Worm (Caenorhabditis elegans) whole organism, mixed stage, embryonic: ENCODE measurements around the gene str-233.

ENCODE experiments used
- bed-3 ChIP-seq: fragments of 200-800 bp; sonication (Bioruptor generic); optimal IDR thresholded peaks from 3 replicates; lab custom pipeline; 2018; ENCODE audit warnings: mild to moderate bottlenecking, missing genetic modification characterization, moderate library complexity, missing compliant biosample characterization
- blmp-1 ChIP-seq: fragments of 150-350 bp; optimal IDR thresholded peaks from 2 replicates; lab custom pipeline; 2014; ENCODE audit warnings: missing biosample characterization, missing genetic modification characterization
- ceh-39 ChIP-seq: fragments of 150-350 bp; optimal IDR thresholded peaks from 2 replicates; lab custom pipeline; 2014; ENCODE audit warnings: missing biosample characterization, missing genetic modification characterization
- ceh-43 ChIP-seq: fragments of 200-800 bp; sonication (Bioruptor generic); optimal IDR thresholded peaks from 2 replicates; lab custom pipeline; 2018; ENCODE audit warnings: mild to moderate bottlenecking, missing genetic modification characterization, moderate library complexity, missing compliant biosample characterization
- ceh-83 ChIP-seq: fragments of 200-800 bp; sonication (Bioruptor generic); optimal IDR thresholded peaks from 2 replicates; lab custom pipeline; 2018; ENCODE audit warnings: mild to moderate bottlenecking, missing genetic modification characterization, missing compliant biosample characterization
- ces-1 ChIP-seq: fragments of 150-350 bp; optimal IDR thresholded peaks from 2 replicates; lab custom pipeline; 2014; ENCODE audit warnings: missing biosample characterization, missing genetic modification reagents, missing genetic modification characterization
- cnd-1 ChIP-seq: fragments of 200-800 bp; sonication (Bioruptor generic); optimal IDR thresholded peaks from 2 replicates; lab custom pipeline; 2018; ENCODE audit warnings: mild to moderate bottlenecking, missing genetic modification characterization, missing compliant biosample characterization
- drap-1 ChIP-seq: fragments of 200-800 bp; sonication (Bioruptor generic); optimal IDR thresholded peaks from 3 replicates; lab custom pipeline; 2018; ENCODE audit warnings: mild to moderate bottlenecking, missing genetic modification characterization, missing compliant biosample characterization
- elt-1 ChIP-seq: sonication (generic microtip); optimal IDR thresholded peaks from 2 replicates; lab custom pipeline; 2017; ENCODE audit warnings: missing genetic modification characterization, mild to moderate bottlenecking, missing compliant biosample characterization, antibody characterized with exemption, moderate library complexity, borderline replicate concordance; ENCODE audit not compliant: insufficient read depth
- elt-3 ChIP-seq: fragments of 150-350 bp; optimal IDR thresholded peaks from 2 replicates; lab custom pipeline; 2014; ENCODE audit warnings: missing biosample characterization, missing genetic modification characterization
- flh-1 ChIP-seq: fragments of 200-800 bp; sonication (Bioruptor generic); optimal IDR thresholded peaks from 2 replicates; lab custom pipeline; 2018; ENCODE audit warnings: mild to moderate bottlenecking, missing genetic modification characterization, moderate library complexity, missing compliant biosample characterization
- hlh-1 ChIP-seq: fragments of 150-350 bp; optimal IDR thresholded peaks from 2 replicates; lab custom pipeline; 2014; ENCODE audit warnings: missing biosample characterization, missing genetic modification reagents, missing genetic modification characterization
- lin-13 ChIP-seq: fragments of 150-350 bp; optimal IDR thresholded peaks from 2 replicates; lab custom pipeline; 2014; ENCODE audit warnings: missing biosample characterization, missing genetic modification characterization
- lin-32 ChIP-seq: fragments of 200-800 bp; sonication (Bioruptor generic); optimal IDR thresholded peaks from 2 replicates; lab custom pipeline; 2018; ENCODE audit warnings: mild to moderate bottlenecking, missing genetic modification characterization, missing compliant biosample characterization
- lsy-2 ChIP-seq: fragments of 150-350 bp; optimal IDR thresholded peaks from 2 replicates; lab custom pipeline; 2014; ENCODE audit warnings: missing biosample characterization, missing genetic modification characterization
- mab-5 ChIP-seq: fragments of 150-350 bp; optimal IDR thresholded peaks from 2 replicates; lab custom pipeline; 2014; ENCODE audit warnings: missing biosample characterization, missing genetic modification characterization
- mep-1 ChIP-seq: fragments of 150-350 bp; optimal IDR thresholded peaks from 2 replicates; lab custom pipeline; 2017; ENCODE audit warnings: missing biosample characterization, missing genetic modification reagents, missing genetic modification characterization, inconsistent platforms
- mls-2 ChIP-seq: sonication (generic microtip); optimal IDR thresholded peaks from 2 replicates; lab custom pipeline; 2016; ENCODE audit warnings: mild to moderate bottlenecking, missing genetic modification characterization, moderate library complexity, missing compliant biosample characterization
- nhr-12 ChIP-seq: fragments of 150-350 bp; optimal IDR thresholded peaks from 2 replicates; lab custom pipeline; 2014; ENCODE audit warnings: missing biosample characterization, missing genetic modification characterization
- nhr-2 ChIP-seq: fragments of 150-350 bp; optimal IDR thresholded peaks from 2 replicates; lab custom pipeline; 2014; ENCODE audit warnings: missing biosample characterization, missing genetic modification characterization
- nhr-237 ChIP-seq: fragments of 150-350 bp; optimal IDR thresholded peaks from 2 replicates; lab custom pipeline; 2014; ENCODE audit warnings: missing biosample characterization, missing genetic modification characterization
- nhr-28 ChIP-seq: fragments of 150-350 bp; optimal IDR thresholded peaks from 2 replicates; lab custom pipeline; 2014; ENCODE audit warnings: missing biosample characterization, missing genetic modification characterization
- nhr-76 ChIP-seq: sonication (generic microtip); optimal IDR thresholded peaks from 2 replicates; lab custom pipeline; 2017; ENCODE audit warnings: missing biosample characterization, missing genetic modification characterization
- pha-4 ChIP-seq: fragments of 150-350 bp; optimal IDR thresholded peaks from 2 replicates; lab custom pipeline; 2018; ENCODE audit warnings: missing biosample characterization, missing genetic modification reagents, missing genetic modification characterization
- sem-2 ChIP-seq: fragments of 200-800 bp; sonication (Bioruptor generic); optimal IDR thresholded peaks from 2 replicates; lab custom pipeline; 2018; ENCODE audit warnings: mild to moderate bottlenecking, missing genetic modification characterization, missing compliant biosample characterization
- snpc-4 ChIP-seq: fragments of 150-350 bp; optimal IDR thresholded peaks from 2 replicates; lab custom pipeline; 2014; ENCODE audit warnings: missing biosample characterization, missing genetic modification characterization
- sptf-1 ChIP-seq: sonication (generic microtip); optimal IDR thresholded peaks from 2 replicates; lab custom pipeline; 2017; ENCODE audit warnings: mild to moderate bottlenecking, missing genetic modification characterization, moderate library complexity, missing compliant biosample characterization
- tbx-8 ChIP-seq: fragments of 200-800 bp; sonication (Bioruptor generic); optimal IDR thresholded peaks from 2 replicates; lab custom pipeline; 2018; ENCODE audit warnings: mild to moderate bottlenecking, missing genetic modification characterization, moderate library complexity, missing compliant biosample characterization
- unc-120 ChIP-seq: sonication (generic microtip); optimal IDR thresholded peaks from 2 replicates; lab custom pipeline; 2017; ENCODE audit warnings: missing genetic modification characterization, missing compliant biosample characterization; ENCODE audit not compliant: poor library complexity, severe bottlenecking
- unc-39 ChIP-seq: fragments of 150-350 bp; optimal IDR thresholded peaks from 2 replicates; lab custom pipeline; 2014; ENCODE audit warnings: missing biosample characterization, missing genetic modification characterization
- unc-62 ChIP-seq: fragments of 150-350 bp; optimal IDR thresholded peaks from 2 replicates; lab custom pipeline; 2014; ENCODE audit warnings: missing biosample characterization, missing genetic modification reagents, missing genetic modification characterization
- zip-8 ChIP-seq: fragments of 150-350 bp; optimal IDR thresholded peaks from 2 replicates; lab custom pipeline; 2014; ENCODE audit warnings: missing biosample characterization, missing genetic modification characterization
- ztf-11 ChIP-seq: fragments of 150-350 bp; optimal IDR thresholded peaks from 2 replicates; lab custom pipeline; 2014; ENCODE audit warnings: missing biosample characterization, missing genetic modification characterization

The str-233 gene

ce11 chrV:16016977-16017376, 7.5 kb upstream of the str-233 start:
- no peak for TF ChIP-seq hlh-1 (tag; lab: Kevin White, UChicago)
- TF ChIP-seq sem-2 (GFP tag; lab: Kevin White, UChicago) = no peak
- TF ChIP-seq nhr-28 = no peak
- no peak for TF ChIP-seq bed-3 (GFP tag; lab: Kevin White, UChicago)
- TF ChIP-seq tbx-8 (GFP tag; lab: Kevin White, UChicago) = no peak
- TF ChIP-seq flh-1 (GFP tag; lab: Kevin White, UChicago) = no peak
- no peak for TF ChIP-seq blmp-1 (tag; lab: Kevin White, UChicago)
- no peak for TF ChIP-seq ztf-11 (tag; lab: Kevin White, UChicago)
- no peak for TF ChIP-seq sptf-1 (tag; lab: Kevin White, UChicago)
- TF ChIP-seq elt-1 (tag; lab: Kevin White, UChicago) = no peak
- TF ChIP-seq ceh-43 (GFP tag; lab: Kevin White, UChicago) = no peak

ce11 chrV:16015652-16016051, 6.2 kb upstream of the str-233 start, which contains the start of gene str-232:
Gene str-232, minus strand, starts transcription at chrV:16015752.
- TF ChIP-seq nhr-28 (no peak), elt-1 (tag; lab: Kevin White, UChicago) (no peak), unc-39 (tag; lab: Kevin White, UChicago) (no peak), lsy-2 (tag; lab: Kevin White, UChicago) (no peak), cnd-1 (tag; lab: Kevin White, UChicago) (no peak), pha-4 (tag; lab: Kevin White, UChicago) (no peak), bed-3 (GFP tag; lab: Kevin White, UChicago) (no peak), nhr-76 (tag; lab: Kevin White, UChicago) (no peak), unc-120 (no peak), mep-1 (tag; lab: Kevin White, UChicago) (no peak), sptf-1 (tag; lab: Kevin White, UChicago) (no peak), flh-1 (GFP tag; lab: Kevin White, UChicago) (no peak), ceh-43 (GFP tag; lab: Kevin White, UChicago) (no peak), ceh-83 (GFP tag; lab: Kevin White, UChicago) (no peak), drap-1 (GFP tag; lab: Kevin White, UChicago) (no peak), ceh-39 (tag; lab: Kevin White, UChicago) (no peak), nhr-237 (no peak), unc-62 (no peak), snpc-4 (tag; lab: Kevin White, UChicago) (no peak)

DNA sequence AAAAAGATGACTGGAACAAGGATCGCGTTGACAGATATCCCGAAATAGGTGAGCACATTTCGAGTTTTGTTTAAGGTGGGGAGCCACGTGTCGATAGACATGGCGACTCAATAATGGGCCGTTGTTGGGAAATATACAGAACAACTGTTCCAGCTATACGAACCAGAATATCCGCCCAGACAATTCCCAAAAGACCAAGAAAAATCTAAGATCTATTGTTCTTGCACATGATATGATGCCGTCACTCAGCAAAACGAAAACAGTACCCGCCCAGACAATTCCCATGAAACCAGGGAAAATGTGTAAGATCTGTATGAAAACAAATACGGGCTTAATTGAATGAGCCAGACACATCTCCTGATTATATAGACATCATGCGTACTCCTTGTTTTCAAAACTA, 2.0 kb downstream of the str-233 start, which contains the start of gene str-231:
str-231 (minus strand) TSS at position 101 of the 400 bp plus-strand sequence.
- TF ChIP-seq lin-32 = no peak
- no peak for TF ChIP-seq drap-1 (GFP tag; lab: Kevin White, UChicago)
- TF ChIP-seq unc-120 = no peak
- no peak for TF ChIP-seq nhr-12
- no peak for TF ChIP-seq elt-3 (tag; lab: Kevin White, UChicago)
- TF ChIP-seq nhr-2 (tag; lab: Kevin White, UChicago) = no peak
- TF ChIP-seq pha-4 (tag; lab: Kevin White, UChicago) = no peak
- no peak for TF ChIP-seq hlh-1 (tag; lab: Kevin White, UChicago)
- TF ChIP-seq mab-5 (tag; lab: Kevin White, UChicago) = no peak
- TF ChIP-seq ztf-11 (tag; lab: Kevin White, UChicago) = no peak
- TF ChIP-seq snpc-4 (tag; lab: Kevin White, UChicago) = no peak
- no peak for TF ChIP-seq lin-13 (tag; lab: Kevin White, UChicago)
- no peak for TF ChIP-seq ceh-43 (GFP tag; lab: Kevin White, UChicago)
- no peak for TF ChIP-seq lsy-2 (tag; lab: Kevin White, UChicago)
- TF ChIP-seq sem-2 (GFP tag; lab: Kevin White, UChicago) = no peak
- TF ChIP-seq nhr-28 = no peak
- TF ChIP-seq cnd-1 (tag; lab: Kevin White, UChicago) = no peak
- TF ChIP-seq unc-39 (tag; lab: Kevin White, UChicago) = no peak
- TF ChIP-seq zip-8 (tag; lab: Kevin White, UChicago) = no peak

- no peak for TF ChIP-seq bed-3 (GFP tag; lab: Kevin White, UChicago)
- no peak for TF ChIP-seq pha-4 (tag; lab: Kevin White, UChicago)
- TF ChIP-seq ztf-11 (tag; lab: Kevin White, UChicago) = no peak
- TF ChIP-seq ceh-83 (GFP tag; lab: Kevin White, UChicago) = no peak
- TF ChIP-seq lin-32 = no peak
- TF ChIP-seq hlh-1 (tag; lab: Kevin White, UChicago) = no peak
- TF ChIP-seq lin-13 (tag; lab: Kevin White, UChicago) = no peak
- TF ChIP-seq nhr-28 = no peak
- no peak for TF ChIP-seq cnd-1 (tag; lab: Kevin White, UChicago)
- no peak for TF ChIP-seq mls-2
- TF ChIP-seq elt-3 (tag; lab: Kevin White, UChicago) = no peak
- TF ChIP-seq lsy-2 (tag; lab: Kevin White, UChicago) = no peak
- no peak for TF ChIP-seq ces-1 (GFP tag; lab: Kevin White, UChicago)
- TF ChIP-seq nhr-76 (tag; lab: Kevin White, UChicago) = no peak
Observed at ce11 chrV:16002288-16002687, 7.2 kb downstream of the str-233 start, which contains the start of gene nhr-63. Gene nhr-63, plus strand, starts transcription at chrV:16002588.
